Worm (Caenorhabditis elegans) whole organism, L4/young adult: ENCODE results near the gene meg-4.

Experiments
- W03F9.2 ChIP-seq: fragments of 150-350 bp; optimal IDR thresholded peaks from 2 replicates; lab custom pipeline; 2014; ENCODE audit warnings: missing biosample characterization, missing genetic modification characterization
- dao-5 ChIP-seq: sonication (generic microtip); optimal IDR thresholded peaks from 2 replicates; lab custom pipeline; 2016; ENCODE audit warnings: missing genotype, missing genetic modification characterization, moderate library complexity, missing compliant biosample characterization
- him-1 ChIP-seq: sonication (generic microtip); optimal IDR thresholded peaks from 2 replicates; lab custom pipeline; 2016; ENCODE audit warnings: missing genotype, missing genetic modification reagents, missing genetic modification characterization, missing compliant biosample characterization

DNA sequence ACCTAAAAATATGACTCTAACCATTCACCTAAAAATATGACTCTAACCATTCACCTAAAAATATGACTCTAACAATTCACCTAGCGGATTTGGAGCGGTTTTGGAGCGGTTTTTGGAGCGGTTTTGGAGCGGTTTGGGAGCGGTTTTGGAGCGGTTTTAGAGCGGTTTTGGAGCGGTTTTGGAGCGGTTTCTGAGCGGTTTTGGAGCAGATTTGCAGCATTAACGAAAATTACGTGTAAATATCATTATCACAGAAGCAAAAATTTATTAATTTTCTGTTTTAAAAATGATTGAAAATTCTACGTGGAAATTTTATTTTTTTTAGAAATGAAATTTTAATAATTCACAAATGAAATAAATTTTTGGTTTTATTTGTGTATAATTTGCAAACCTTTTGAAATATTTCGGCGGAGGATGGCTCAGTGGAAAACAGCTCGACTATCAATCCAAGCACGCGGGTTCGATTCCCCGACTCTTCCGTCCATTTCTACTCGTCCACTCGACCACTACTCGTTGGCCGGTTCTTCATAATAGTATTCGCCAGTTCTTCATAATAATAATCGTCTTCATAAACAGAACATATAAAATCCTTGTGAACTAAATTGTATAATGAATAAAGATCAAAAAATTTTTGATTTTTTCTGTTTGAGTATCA is 39.2 kb upstream of the meg-4 start:
- TF ChIP-seq him-1 (tag; lab: Kevin White, UChicago) (no peak), dao-5 (tag; lab: Kevin White, UChicago) (no peak), W03F9.2 (tag; lab: Kevin White, UChicago) (no peak)
